Fruit fly (Drosophila melanogaster): Measurements from ENCODE around the gene CG14200.

The CG14200 gene

dm6 chrX:19565714-19566316, 70.5 kb downstream of the CG14200 start, which contains the start of the genes Grip84 and car (continued):
- no peak for TF ChIP-seq tna (GFP tag; IDR thresholded peaks at IDR 0.05; ENCODE audit: partially characterized antibody)
- peak; percentile 15 for TF ChIP-seq run (tag; optimal IDR thresholded peaks at IDR 0.05)
- TF ChIP-seq CG17568 (GFP tag; optimal IDR thresholded peaks at IDR 0.05): no peak
- no peak for TF ChIP-seq Fer1 (GFP tag; optimal IDR thresholded peaks at IDR 0.05)
- TF ChIP-seq HmgZ (tag; optimal IDR thresholded peaks at IDR 0.05): peak; percentile 36
- peak in 1 of 2 experiments; percentile 36 for TF ChIP-seq insv (GFP tag; optimal IDR thresholded peaks at IDR 0.05)
- TF ChIP-seq CG13123 (GFP tag; optimal IDR thresholded peaks at IDR 0.05): peak; percentile 32
- peak; percentile 34 for TF ChIP-seq gro (GFP tag; optimal IDR thresholded peaks at IDR 0.05)
- no peak for TF ChIP-seq schlank (tag; optimal IDR thresholded peaks at IDR 0.05)
- TF ChIP-seq pita (GFP tag; optimal IDR thresholded peaks at IDR 0.05): no peak
- 0 out of 3 replicates have a peak, but pooled peaks have one; percentile 31 for TF ChIP-seq C15 (GFP tag; IDR thresholded peaks at IDR 0.05)
- peak; percentile 68 for TF ChIP-seq twi (tag; optimal IDR thresholded peaks at IDR 0.05)
- no peak for TF ChIP-seq ken (GFP tag; IDR thresholded peaks at IDR 0.05)
- no peak for TF ChIP-seq CkIIα-i1 (GFP tag; IDR thresholded peaks at IDR 0.05)
- peak; percentile 40 for TF ChIP-seq Usf (GFP tag; optimal IDR thresholded peaks at IDR 0.05)
- TF ChIP-seq tgo (GFP tag; IDR thresholded peaks at IDR 0.05): peak; percentile 73
- TF ChIP-seq chif (GFP tag; optimal IDR thresholded peaks at IDR 0.05): peak; percentile 38 to 48
- TF ChIP-seq pzg (GFP tag; optimal IDR thresholded peaks at IDR 0.05): peak; percentile 53
- TF ChIP-seq grau (tag; optimal IDR thresholded peaks at IDR 0.05): peak; percentile 81
- TF ChIP-seq Lpt (GFP tag; optimal IDR thresholded peaks at IDR 0.05): no peak
- TF ChIP-seq ato (GFP tag; IDR thresholded peaks at IDR 0.05; ENCODE audit: partially characterized antibody): no peak
- no peak for TF ChIP-seq tio (GFP tag; optimal IDR thresholded peaks at IDR 0.05)
- TF ChIP-seq CG17802 (tag; optimal IDR thresholded peaks at IDR 0.05): peak; percentile 94
- 0 out of 2 replicates have a peak, but pooled peaks have one; percentile 22 for TF ChIP-seq Poxn (GFP tag; IDR thresholded peaks at IDR 0.05)
- TF ChIP-seq Mrtf (GFP tag; IDR thresholded peaks at IDR 0.05): 0 out of 3 replicates have a peak, but pooled peaks have one; percentile 48
- peak; percentile 58 for TF ChIP-seq tin (GFP tag; optimal IDR thresholded peaks at IDR 0.05)
- TF ChIP-seq CG18764 (GFP tag; optimal IDR thresholded peaks at IDR 0.05): peak; percentile 29
- TF ChIP-seq Six4 (GFP tag; optimal IDR thresholded peaks at IDR 0.05): no peak
- TF ChIP-seq slbo (GFP tag; IDR thresholded peaks at IDR 0.05): peak; percentile 84
- TF ChIP-seq Hr78 (GFP tag; optimal IDR thresholded peaks at IDR 0.05): no peak
- peak; percentile 86 for TF ChIP-seq gem (tag; optimal IDR thresholded peaks at IDR 0.05)
- TF ChIP-seq CG31365 (tag; optimal IDR thresholded peaks at IDR 0.05): no peak
- TF ChIP-seq Hr3 (GFP tag; optimal IDR thresholded peaks at IDR 0.05): peak; percentile 71
- 0 out of 3 replicates have a peak, but pooled peaks have one; percentile 36 for TF ChIP-seq CG2889 (GFP tag; IDR thresholded peaks at IDR 0.05)
- no peak for TF ChIP-seq cg (GFP tag; optimal IDR thresholded peaks at IDR 0.05)
- TF ChIP-seq dmrt11E (tag; optimal IDR thresholded peaks at IDR 0.05): peak; percentile 72
- TF ChIP-seq CG18476 (GFP tag; optimal IDR thresholded peaks at IDR 0.05): peak; percentile 55
- TF ChIP-seq CG8765 (GFP tag; IDR thresholded peaks at IDR 0.05): 0 out of 2 replicates have a peak, but pooled peaks have one; percentile 48
- TF ChIP-seq sisA (GFP tag; IDR thresholded peaks at IDR 0.05): peak; percentile 67; the same call in 1 of the 2 replicates
- 0 out of 4 replicates have a peak, but pooled peaks have one; percentile 30 for TF ChIP-seq Dll (GFP tag; IDR thresholded peaks at IDR 0.05; ENCODE audit: partially characterized antibody)
- TF ChIP-seq gce (GFP tag; IDR thresholded peaks at IDR 0.05): no peak
- TF ChIP-seq Pdp1 (GFP tag; optimal IDR thresholded peaks at IDR 0.05): peak in 1 of 2 experiments; percentile 63
- peak; percentile 28 for TF ChIP-seq CG13624 (GFP tag; optimal IDR thresholded peaks at IDR 0.05)
- TF ChIP-seq CG12071 (GFP tag; optimal IDR thresholded peaks at IDR 0.05): no peak
- TF ChIP-seq CG10654 (GFP tag; optimal IDR thresholded peaks at IDR 0.05): peak; percentile 26
- TF ChIP-seq ttk (GFP tag; IDR thresholded peaks at IDR 0.05): peak; percentile 41; the same call in 1 of the 2 replicates
- peak; percentile 71 for TF ChIP-seq bcd (GFP tag; optimal IDR thresholded peaks at IDR 0.05)
- peak; percentile 23; the same call in 1 of the 2 replicates for TF ChIP-seq H2.0 (GFP tag; IDR thresholded peaks at IDR 0.05)
- no peak for TF ChIP-seq oc (tag; optimal IDR thresholded peaks at IDR 0.05)
